Fruit fly (Drosophila melanogaster) whole organism, embryonic: ENCODE measurements around the gene CG6689.

Experiments used
- CG11696 ChIP-seq: fragments of 200-800 bp; sonication (Bioruptor generic); IDR thresholded peaks from 2 replicates; pipeline ENCODE4 v1.3.6; 2022; ENCODE audit warnings: missing biosample characterization, missing genetic modification characterization
- CG15269 ChIP-seq: fragments of 200-800 bp; sonication (Bioruptor generic); optimal IDR thresholded peaks from 2 replicates; lab custom pipeline; 2018; ENCODE audit warnings: missing biosample characterization, mild to moderate bottlenecking, missing genetic modification characterization, moderate library complexity
- CG18619 ChIP-seq: fragments of 200-800 bp; sonication (Bioruptor generic); optimal IDR thresholded peaks from 3 replicates; lab custom pipeline; 2017; ENCODE audit warnings: missing biosample characterization, mild to moderate bottlenecking, missing genetic modification characterization
- CG2202 ChIP-seq: fragments of 200-800 bp; sonication (Bioruptor generic); optimal IDR thresholded peaks from 2 replicates; lab custom pipeline; 2018; ENCODE audit warnings: missing biosample characterization, mild to moderate bottlenecking, missing genetic modification characterization
- CG2889 ChIP-seq: fragments of 200-800 bp; sonication (Bioruptor generic); IDR thresholded peaks from 3 replicates; pipeline ENCODE4 v1.3.6; 2022; ENCODE audit warnings: missing biosample characterization, missing genetic modification characterization
- CG31388 ChIP-seq: fragments of 200-800 bp; sonication (Bioruptor generic); optimal IDR thresholded peaks from 2 replicates; lab custom pipeline; 2016; ENCODE audit warnings: missing biosample characterization, missing genetic modification characterization
- CG3407 ChIP-seq: fragments of 200-800 bp; sonication (Bioruptor generic); optimal IDR thresholded peaks from 2 replicates; lab custom pipeline; 2018; ENCODE audit warnings: missing biosample characterization, mild to moderate bottlenecking, missing genetic modification characterization
- CG4617 ChIP-seq: fragments of 200-800 bp; sonication (Bioruptor generic); optimal IDR thresholded peaks from 3 replicates; lab custom pipeline; 2016; ENCODE audit warnings: missing biosample characterization, missing genetic modification characterization, borderline replicate concordance
- CG4820 ChIP-seq: fragments of 200-800 bp; sonication (Bioruptor generic); optimal IDR thresholded peaks from 3 replicates; lab custom pipeline; 2016; ENCODE audit warnings: missing biosample characterization, missing genetic modification characterization
- CG6272 ChIP-seq: fragments of 200-800 bp; sonication (Bioruptor generic); IDR thresholded peaks from 2 replicates; pipeline ENCODE4 v1.3.6; 2022; ENCODE audit warnings: missing biosample characterization, missing genetic modification characterization
- CG9876 ChIP-seq: fragments of 200-800 bp; sonication (Bioruptor generic); optimal IDR thresholded peaks from 2 replicates; lab custom pipeline; 2016; ENCODE audit warnings: missing biosample characterization, missing genetic modification characterization
- Camta ChIP-seq: fragments of 200-800 bp; sonication (Bioruptor generic); optimal IDR thresholded peaks from 2 replicates; lab custom pipeline; 2016; ENCODE audit warnings: missing biosample characterization, missing genetic modification characterization
- Dad ChIP-seq: fragments of 200-800 bp; sonication (Bioruptor generic); optimal IDR thresholded peaks from 3 replicates; lab custom pipeline; 2016; ENCODE audit warnings: missing biosample characterization, missing genetic modification characterization
- Dbx ChIP-seq: fragments of 200-800 bp; sonication (Bioruptor generic); IDR thresholded peaks from 3 replicates; pipeline ENCODE4 v1.3.6; 2022; ENCODE audit warnings: missing biosample characterization, missing genetic modification characterization
- Dref ChIP-seq: fragments of 200-800 bp; sonication (Bioruptor generic); IDR thresholded peaks from 2 replicates; pipeline ENCODE4 v1.3.6; 2022; ENCODE audit warnings: missing biosample characterization, missing genetic modification characterization
- Ets65A ChIP-seq: fragments of 200-800 bp; sonication (Bioruptor generic); peaks from one replicate; lab custom pipeline; 2016; ENCODE audit warnings: missing biosample characterization, missing genetic modification characterization
- Gug ChIP-seq: fragments of 200-800 bp; sonication (Bioruptor generic); IDR thresholded peaks from 4 replicates; pipeline ENCODE4 v1.3.6; 2022; ENCODE audit warnings: missing biosample characterization, missing genetic modification characterization
- Jarid2 ChIP-seq: fragments of 200-800 bp; sonication (Bioruptor generic); optimal IDR thresholded peaks from 3 replicates; lab custom pipeline; 2017; ENCODE audit warnings: mild to moderate bottlenecking, missing biosample characterization, missing genetic modification reagents, missing genetic modification characterization
- Kr ChIP-seq: fragments of 200-800 bp; sonication (Bioruptor generic); optimal IDR thresholded peaks from 2 replicates; lab custom pipeline; 2017; ENCODE audit warnings: missing biosample characterization, mild to moderate bottlenecking, missing genetic modification characterization
- Nf-YB ChIP-seq: fragments of 200-800 bp; sonication (Bioruptor generic); optimal IDR thresholded peaks from 3 replicates; lab custom pipeline; 2019; ENCODE audit warnings: missing biosample characterization, mild to moderate bottlenecking, missing genetic modification characterization, moderate library complexity
- Nf-YC ChIP-seq: fragments of 200-800 bp; optimal IDR thresholded peaks from 3 replicates; lab custom pipeline; 2019; ENCODE audit warnings: missing biosample characterization, mild to moderate bottlenecking, missing genetic modification characterization, moderate library complexity
- Scr ChIP-seq: fragments of 200-800 bp; sonication (Bioruptor generic); IDR thresholded peaks from 2 replicates; pipeline ENCODE4 v1.3.6; 2022; ENCODE audit warnings: missing biosample characterization, missing genetic modification characterization; ENCODE audit not compliant: partially characterized antibody
- cad ChIP-seq: fragments of >200 bp; optimal IDR thresholded peaks from 2 replicates; lab custom pipeline; 2017; ENCODE audit warnings: missing biosample characterization, missing genetic modification characterization
- cg ChIP-seq: fragments of 200-800 bp; sonication (Bioruptor generic); optimal IDR thresholded peaks from 3 replicates; lab custom pipeline; 2019; ENCODE audit warnings: missing biosample characterization, mild to moderate bottlenecking, missing genetic modification characterization, moderate library complexity
- crol ChIP-seq: fragments of 200-800 bp; sonication (Bioruptor generic); IDR thresholded peaks from 2 replicates; pipeline ENCODE4 v1.3.6; 2022; ENCODE audit warnings: missing biosample characterization, missing genetic modification characterization
- cwo ChIP-seq: fragments of 200-800 bp; sonication (Bioruptor generic); optimal IDR thresholded peaks from 3 replicates; lab custom pipeline; 2017; ENCODE audit warnings: missing biosample characterization, missing genetic modification characterization, mild to moderate bottlenecking, moderate library complexity, missing genetic modification reagents
- exex ChIP-seq: fragments of 200-800 bp; sonication (Bioruptor generic); optimal IDR thresholded peaks from 4 replicates; lab custom pipeline; 2018; ENCODE audit warnings: missing biosample characterization, mild to moderate bottlenecking, missing genetic modification characterization, moderate library complexity
- fu2 ChIP-seq: fragments of 200-800 bp; sonication (Bioruptor generic); optimal IDR thresholded peaks from 2 replicates; lab custom pipeline; 2016; ENCODE audit warnings: missing biosample characterization, missing genetic modification characterization
- gem ChIP-seq: fragments of 200-800 bp; sonication (Bioruptor generic); optimal IDR thresholded peaks from 2 replicates; lab custom pipeline; 2019; ENCODE audit warnings: missing biosample characterization, mild to moderate bottlenecking, missing genetic modification characterization, moderate library complexity
- her ChIP-seq: fragments of 200-800 bp; sonication (Bioruptor generic); optimal IDR thresholded peaks from 2 replicates; lab custom pipeline; 2016; ENCODE audit warnings: missing biosample characterization, missing genetic modification characterization
- lbe ChIP-seq: fragments of 200-800 bp; sonication (Bioruptor generic); optimal IDR thresholded peaks from 2 replicates; lab custom pipeline; 2016; ENCODE audit warnings: missing biosample characterization, mild to moderate bottlenecking, missing genetic modification characterization
- luna ChIP-seq: fragments of 200-800 bp; sonication (Bioruptor generic); optimal IDR thresholded peaks from 2 replicates; lab custom pipeline; 2016; ENCODE audit warnings: missing biosample characterization, missing genetic modification characterization
- p53 ChIP-seq: fragments of 200-800 bp; sonication (Bioruptor generic); optimal IDR thresholded peaks from 2 replicates; lab custom pipeline; 2016; ENCODE audit warnings: missing biosample characterization, missing genetic modification characterization
- sna ChIP-seq: fragments of 200-800 bp; sonication (Bioruptor generic); IDR thresholded peaks from 2 replicates; pipeline ENCODE4 v1.3.6; 2022; ENCODE audit warnings: missing biosample characterization, missing genetic modification characterization; ENCODE audit not compliant: partially characterized antibody
- sr ChIP-seq: fragments of 200-800 bp; sonication (Bioruptor generic); IDR thresholded peaks from 3 replicates; pipeline ENCODE4 v1.3.6; 2022; ENCODE audit warnings: missing biosample characterization, missing genetic modification characterization
- twi ChIP-seq: fragments of 200-800 bp; optimal IDR thresholded peaks from 2 replicates; lab custom pipeline; 2019; ENCODE audit warnings: missing biosample characterization, mild to moderate bottlenecking, missing genetic modification characterization, moderate library complexity
- wek ChIP-seq: fragments of 200-800 bp; sonication (Bioruptor generic); optimal IDR thresholded peaks from 3 replicates; lab custom pipeline; 2018; ENCODE audit warnings: missing biosample characterization, mild to moderate bottlenecking, missing genetic modification characterization, moderate library complexity
- z ChIP-seq: fragments of 200-800 bp; sonication (Bioruptor generic); IDR thresholded peaks from 3 replicates; pipeline ENCODE4 v1.3.6; 2022; ENCODE audit warnings: missing biosample characterization, missing genetic modification characterization

The CG6689 gene

dm6 chr3R:11254382-11254953 is 34.6 kb upstream of the CG6689 start (continued):
- TF ChIP-seq luna (no peak), crol (GFP tag; lab: Robert Waterston, UW) (no peak), CG2889 (GFP tag; lab: Robert Waterston, UW) (no peak), fu2 (GFP tag; lab: Kevin White, UChicago) (no peak), wek (no peak), CG4617 (GFP tag; lab: Kevin White, UChicago) (no peak), cwo (GFP tag; lab: Kevin White, UChicago) (no peak), Scr (GFP tag; lab: Robert Waterston, UW) (no peak), Dad (GFP tag; lab: Kevin White, UChicago) (no peak), exex (tag; lab: Kevin White, UChicago) (no peak), cg (GFP tag; lab: Kevin White, UChicago) (peak; percentile 57), Dref (no peak), Nf-YC (tag; lab: Kevin White, UChicago) (peak; percentile 90), Dbx (GFP tag; lab: Robert Waterston, UW) (no peak), CG4820 (no peak), CG2202 (no peak), sna (GFP tag; lab: Robert Waterston, UW) (no peak), CG9876 (GFP tag; lab: Kevin White, UChicago) (no peak), cad (no peak), CG11696 (no peak), CG15269 (tag; lab: Kevin White, UChicago) (no peak), Ets65A (peak; percentile 63), p53 (GFP tag; lab: Kevin White, UChicago) (no peak), CG3407 (GFP tag; lab: Kevin White, UChicago) (no peak), twi (tag; lab: Kevin White, UChicago) (no peak), her (GFP tag; lab: Kevin White, UChicago) (no peak), Gug (no peak), Jarid2 (GFP tag; lab: Kevin White, UChicago) (no peak), sr (GFP tag; lab: Robert Waterston, UW) (no peak), z (GFP tag; lab: Robert Waterston, UW) (0 out of 3 replicates have a peak, but pooled peaks have one; percentile 6)

- TF ChIP-seq cg (GFP tag; lab: Kevin White, UChicago), result peak; percentile 68
- TF ChIP-seq CG31388 (GFP tag; lab: Kevin White, UChicago), result no peak
- TF ChIP-seq Nf-YC (tag; lab: Kevin White, UChicago), result peak; percentile 66
- no peak for TF ChIP-seq Camta (GFP tag; lab: Kevin White, UChicago)
- no peak for TF ChIP-seq exex (tag; lab: Kevin White, UChicago)
- TF ChIP-seq Nf-YB, result peak; percentile 33
- TF ChIP-seq Ets65A, result peak; percentile 10
- no peak for TF ChIP-seq CG6272 (GFP tag; lab: Robert Waterston, UW)
Measured at dm6 chr3R:11253768-11254167, 33.9 kb upstream of the CG6689 start.

dm6 chr3R:11246865-11247264 is 27.0 kb upstream of the CG6689 start:
- TF ChIP-seq gem (tag; lab: Kevin White, UChicago) (no peak), exex (tag; lab: Kevin White, UChicago) (peak; percentile 95), lbe (GFP tag; lab: Kevin White, UChicago) (no peak), CG18619 (GFP tag; lab: Kevin White, UChicago) (no peak), Kr (GFP tag; lab: Kevin White, UChicago) (no peak), Nf-YC (tag; lab: Kevin White, UChicago) (no peak)
